Fruit fly (Drosophila melanogaster) whole organism, adult: Measurements from ENCODE around the gene CG34377.

Experiments used
- CG12768 ChIP-seq: fragments of 200-800 bp; sonication (Bioruptor generic); optimal IDR thresholded peaks from 2 replicates; lab custom pipeline; 2017; ENCODE audit warnings: missing biosample characterization, missing genetic modification characterization, mild to moderate bottlenecking, moderate library complexity, missing genetic modification reagents
- CG5204 ChIP-seq: fragments of 200-800 bp; sonication (Bioruptor generic); optimal IDR thresholded peaks from 2 replicates; lab custom pipeline; 2016; ENCODE audit warnings: missing biosample characterization, missing genetic modification characterization
- CG7045 ChIP-seq: fragments of 200-800 bp; sonication (Bioruptor generic); optimal IDR thresholded peaks from 2 replicates; lab custom pipeline; 2017; ENCODE audit warnings: missing biosample characterization, mild to moderate bottlenecking, missing genetic modification characterization
- CG7101 ChIP-seq: fragments of 200-800 bp; sonication (Bioruptor generic); optimal IDR thresholded peaks from 2 replicates; lab custom pipeline; 2018; ENCODE audit warnings: missing biosample characterization, mild to moderate bottlenecking, missing genetic modification characterization, moderate library complexity
- Clk ChIP-seq: fragments of 200-800 bp; sonication (Bioruptor generic); optimal IDR thresholded peaks from 2 replicates; lab custom pipeline; 2017; ENCODE audit warnings: missing biosample characterization, missing genetic modification characterization
- Hr96 ChIP-seq: fragments of 200-800 bp; sonication (Bioruptor generic); optimal IDR thresholded peaks from 2 replicates; lab custom pipeline; 2016; ENCODE audit warnings: missing biosample characterization, missing genetic modification characterization
- Mnt ChIP-seq: fragments of 200-800 bp; sonication (Bioruptor generic); optimal IDR thresholded peaks from 2 replicates; lab custom pipeline; 2016; ENCODE audit warnings: missing biosample characterization, mild to moderate bottlenecking, missing genetic modification characterization
- bab1 ChIP-seq: fragments of 200-800 bp; sonication (Bioruptor generic); optimal IDR thresholded peaks from 3 replicates; lab custom pipeline; 2019; ENCODE audit warnings: missing biosample characterization, mild to moderate bottlenecking, missing genetic modification characterization, moderate library complexity
- cnc ChIP-seq, 2 experiments: fragments of >200 bp; optimal IDR thresholded peaks; 2 replicates each; lab custom pipeline; 2017

DNA sequence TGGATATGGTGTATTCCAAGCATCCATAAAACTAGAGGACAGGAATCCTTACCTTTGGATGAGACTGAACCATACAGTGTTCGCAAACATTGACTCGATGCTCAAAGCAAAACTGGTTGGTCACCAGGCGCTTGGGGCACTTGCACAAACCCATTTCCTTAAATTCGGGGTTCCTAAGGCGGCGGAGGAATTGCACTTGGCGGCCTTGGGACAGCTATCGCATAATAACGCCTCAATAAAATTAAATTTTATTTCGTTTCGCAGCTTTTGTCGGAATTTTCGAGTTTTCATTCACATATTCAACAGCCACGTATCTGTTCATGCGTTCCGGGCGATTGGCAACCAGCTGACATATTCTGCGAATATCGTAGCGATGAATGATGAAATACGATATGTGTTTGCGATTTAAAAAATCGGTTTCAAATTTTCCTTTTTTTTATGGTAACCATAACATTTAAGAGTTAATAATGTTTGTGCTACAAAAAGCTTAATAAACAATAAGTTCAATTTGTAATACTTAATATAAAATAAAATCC is 41.8 kb upstream of the CG34377 start, which contains the start of gene CG5382:
- no peak for TF ChIP-seq CG7045 (GFP tag; lab: Kevin White, UChicago)
- no peak for TF ChIP-seq cnc (optimal IDR thresholded peaks at IDR 0.05; lab: Kevin White, UChicago)
- TF ChIP-seq Hr96 (GFP tag; lab: Kevin White, UChicago), result no peak
- TF ChIP-seq Mnt, result no peak
- TF ChIP-seq bab1 (GFP tag; lab: Kevin White, UChicago), result peak; percentile 72
- TF ChIP-seq CG5204, result no peak
- TF ChIP-seq Clk, result no peak
- no peak for TF ChIP-seq CG7101 (tag; lab: Kevin White, UChicago)
- TF ChIP-seq CG12768, result no peak
